Worm (Caenorhabditis elegans) whole organism, L2 larva: ENCODE results near the gene C34C12.12.

Experiments
- C34F6.9 ChIP-seq: fragments of 150-350 bp; optimal IDR thresholded peaks from 2 replicates; lab custom pipeline; 2014; ENCODE audit warnings: missing biosample characterization, missing genetic modification characterization
- gmeb-1 ChIP-seq: fragments of 150-350 bp; optimal IDR thresholded peaks from 2 replicates; lab custom pipeline; 2014; ENCODE audit warnings: missing biosample characterization, missing genetic modification characterization
- lsy-2 ChIP-seq, 2 experiments: fragments of 150-350 bp in 1 of 2; sonication (generic microtip) in 1 of 2; optimal IDR thresholded peaks; 2 replicates each; lab custom pipeline; 2014 to 2017; ENCODE audit warnings: missing biosample characterization in 2 of 2, missing genetic modification characterization in 2 of 2
- nhr-23 ChIP-seq: fragments of 150-350 bp; optimal IDR thresholded peaks from 2 replicates; lab custom pipeline; 2014; ENCODE audit warnings: missing biosample characterization, missing genetic modification reagents, missing genetic modification characterization
- nhr-237 ChIP-seq: fragments of 150-350 bp; optimal IDR thresholded peaks from 2 replicates; lab custom pipeline; 2014; ENCODE audit warnings: missing biosample characterization, missing genetic modification characterization
- nhr-25 ChIP-seq: fragments of 150-350 bp; sonication (generic microtip); optimal IDR thresholded peaks from 3 replicates; lab custom pipeline; 2014; ENCODE audit warnings: missing biosample characterization, missing genetic modification characterization
- unc-39 ChIP-seq: fragments of 150-350 bp; optimal IDR thresholded peaks from 2 replicates; lab custom pipeline; 2014; ENCODE audit warnings: missing biosample characterization, missing genetic modification characterization

DNA sequence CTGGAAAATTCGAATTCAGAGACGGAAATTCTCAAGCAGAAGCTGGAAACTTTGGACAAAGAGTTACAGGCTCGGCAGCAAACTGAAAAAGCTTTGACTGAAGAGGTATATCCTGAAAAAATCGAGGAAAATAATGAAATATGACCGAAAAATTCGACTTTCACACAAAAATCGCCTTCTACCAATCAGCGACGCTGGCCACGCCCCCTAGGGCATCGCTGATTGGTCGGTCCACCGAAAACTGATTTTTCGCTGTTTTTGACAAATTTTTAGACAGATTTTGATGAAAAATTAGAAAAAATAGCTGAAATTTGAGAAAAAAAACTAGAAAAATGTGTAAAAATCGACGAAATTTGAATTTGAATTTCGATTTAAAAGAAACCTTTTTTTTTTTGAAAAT is 34.1 kb upstream of the C34C12.12 start:
- TF ChIP-seq C34F6.9 (no peak), gmeb-1 (tag; lab: Kevin White, UChicago) (no peak), nhr-237 (no peak), nhr-25 (tag; lab: Kevin White, UChicago) (no peak), unc-39 (no peak), nhr-23 (tag; lab: Kevin White, UChicago) (no peak), lsy-2 (tag; optimal IDR thresholded peaks at IDR 0.05; lab: Kevin White, UChicago) (no peak)
